Worm (Caenorhabditis elegans): ENCODE data around the gene cdc-73.

DNA sequence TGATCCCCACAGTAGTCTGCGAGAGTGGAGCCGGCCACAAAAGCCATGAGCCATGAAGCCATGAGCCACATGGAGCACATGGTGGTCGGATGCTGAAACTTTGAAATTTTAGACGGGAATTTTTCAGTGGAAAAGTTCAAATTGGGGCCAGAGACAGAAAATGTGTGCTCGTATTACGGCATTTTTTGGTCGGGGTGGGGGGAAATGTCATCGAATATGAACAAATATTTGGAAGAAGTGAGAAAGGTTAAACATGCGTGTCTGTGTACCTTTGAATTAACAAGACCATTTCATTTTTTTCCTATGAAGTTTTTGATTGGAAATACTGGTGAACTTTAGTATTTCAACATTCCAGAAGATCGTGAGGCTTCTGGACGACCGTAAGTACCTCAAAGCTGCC is 9.2 kb downstream of the cdc-73 start, which contains the start of gene wrt-5:
- TF ChIP-seq mep-1 (tag; optimal IDR thresholded peaks at IDR 0.05): no peak
- TF ChIP-seq nhr-12 (tag; optimal IDR thresholded peaks at IDR 0.05): no peak
- TF ChIP-seq elt-3 (tag; optimal IDR thresholded peaks at IDR 0.05): no peak
- TF ChIP-seq snpc-4 (tag; optimal IDR thresholded peaks at IDR 0.05): no peak
- no peak for TF ChIP-seq nhr-76 (tag; optimal IDR thresholded peaks at IDR 0.05)
- no peak for TF ChIP-seq elt-1 (tag; optimal IDR thresholded peaks at IDR 0.05; ENCODE audit: borderline replicate concordance, insufficient read depth)
- no peak for TF ChIP-seq unc-62 (GFP tag; optimal IDR thresholded peaks at IDR 0.05)
- no peak for TF ChIP-seq nhr-237 (tag; optimal IDR thresholded peaks at IDR 0.05)
- TF ChIP-seq ceh-39 (tag; optimal IDR thresholded peaks at IDR 0.05): no peak
- TF ChIP-seq lin-13 (tag; optimal IDR thresholded peaks at IDR 0.05): no peak
- no peak for TF ChIP-seq unc-120 (tag; optimal IDR thresholded peaks at IDR 0.05; ENCODE audit: poor library complexity, severe bottlenecking)
- TF ChIP-seq lsy-2 (tag; optimal IDR thresholded peaks at IDR 0.05): no peak
- TF ChIP-seq ztf-11 (tag; optimal IDR thresholded peaks at IDR 0.05): no peak
